Comparison of ENCODE assay signal across 8 worm cellular contexts in genomic region chrIII:12369476-12369875, ce11.
A peak's percentile ranks its signal among the peaks of the same experiment; 100 is the strongest.
TF ChIP-seq lines count a peak whose summit lies in the region.

No protein-coding gene starts in this region.

TF ChIP-seq in whole organism, L1 larva, 84 proteins besides CTCF, POLR2A, EP300 and RAD21 (continues in another document):
- TF ChIP-seq efl-3 (GFP tag; optimal IDR thresholded peaks at IDR 0.05; lab: Kevin White, UChicago) (no peak), sup-37 (GFP tag; optimal IDR thresholded peaks at IDR 0.05; lab: Kevin White, UChicago) (no peak), mep-1 (tag; optimal IDR thresholded peaks at IDR 0.05; lab: Kevin White, UChicago) (peak; percentile 59), egl-27 (tag; optimal IDR thresholded peaks at IDR 0.05; lab: Kevin White, UChicago) (no peak), fkh-8 (tag; optimal IDR thresholded peaks at IDR 0.05; lab: Kevin White, UChicago) (peak; percentile 92), C16A3.4 (tag; optimal IDR thresholded peaks at IDR 0.05; lab: Kevin White, UChicago) (no peak), ama-1 (optimal IDR thresholded peaks at IDR 0.05; lab: Kevin White, UChicago) (no peak), ets-5 (GFP tag; IDR thresholded peaks at IDR 0.05; lab: Robert Waterston, UW) (no peak), tlp-1 (tag; optimal IDR thresholded peaks at IDR 0.05; lab: Kevin White, UChicago) (no peak), fkh-4 (tag; optimal IDR thresholded peaks at IDR 0.05; lab: Kevin White, UChicago; ENCODE audit: borderline replicate concordance) (no peak), irx-1 (tag; optimal IDR thresholded peaks at IDR 0.05; lab: Kevin White, UChicago) (no peak), snu-23 (GFP tag; optimal IDR thresholded peaks at IDR 0.05; lab: Kevin White, UChicago) (peak; percentile 50)

TF ChIP-seq in whole organism, L2 larva, 48 proteins besides CTCF, POLR2A, EP300 and RAD21:
- no peak for TF ChIP-seq dmd-4 (tag; optimal IDR thresholded peaks at IDR 0.05; lab: Kevin White, UChicago)
- peak; percentile 2 for TF ChIP-seq nhr-129 (tag; optimal IDR thresholded peaks at IDR 0.05; lab: Kevin White, UChicago)
- peak; percentile 3 for TF ChIP-seq gmeb-1 (tag; optimal IDR thresholded peaks at IDR 0.05; lab: Kevin White, UChicago)
- TF ChIP-seq unc-39 (tag; optimal IDR thresholded peaks at IDR 0.05; lab: Kevin White, UChicago): no peak
- TF ChIP-seq lsy-2 (tag; optimal IDR thresholded peaks at IDR 0.05; lab: Kevin White, UChicago): no peak
- peak; percentile 68 for TF ChIP-seq unc-55 (GFP tag; optimal IDR thresholded peaks at IDR 0.05; lab: Kevin White, UChicago)
- peak; percentile 75 for TF ChIP-seq lin-11 (tag; optimal IDR thresholded peaks at IDR 0.05; lab: Kevin White, UChicago)
- TF ChIP-seq unc-62 (GFP tag; optimal IDR thresholded peaks at IDR 0.05; lab: Kevin White, UChicago): no peak
- peak; percentile 15 for TF ChIP-seq mbf-1 (tag; optimal IDR thresholded peaks at IDR 0.05; lab: Kevin White, UChicago)
- TF ChIP-seq sem-4 (tag; optimal IDR thresholded peaks at IDR 0.05; lab: Kevin White, UChicago): peak; percentile 56

TF ChIP-seq in whole organism, L3 larva, 47 proteins besides CTCF, POLR2A, EP300 and RAD21:
- peak; percentile 3 for TF ChIP-seq fkh-10 (GFP tag; optimal IDR thresholded peaks at IDR 0.05; lab: Kevin White, UChicago)
- TF ChIP-seq zag-1 (tag; optimal IDR thresholded peaks at IDR 0.05; lab: Kevin White, UChicago): no peak
- TF ChIP-seq lin-39 (tag; optimal IDR thresholded peaks at IDR 0.05; lab: Kevin White, UChicago): peak; percentile 73
- TF ChIP-seq hmg-11 (tag; optimal IDR thresholded peaks at IDR 0.05; lab: Kevin White, UChicago): peak; percentile 73
- TF ChIP-seq nfya-1 (tag; optimal IDR thresholded peaks at IDR 0.05; lab: Kevin White, UChicago; ENCODE audit: insufficient read depth): peak; percentile 77
- peak; percentile 58 for TF ChIP-seq nhr-23 (tag; optimal IDR thresholded peaks at IDR 0.05; lab: Kevin White, UChicago)
- peak; percentile 52 for TF ChIP-seq ama-1 (optimal IDR thresholded peaks at IDR 0.05; lab: Kevin White, UChicago)
- TF ChIP-seq unc-62 (GFP tag; optimal IDR thresholded peaks at IDR 0.05; lab: Kevin White, UChicago): no peak
- peak; percentile 31 for TF ChIP-seq nhr-25 (tag; optimal IDR thresholded peaks at IDR 0.05; lab: Kevin White, UChicago)
- peak; percentile 55 for TF ChIP-seq lin-15B (tag; optimal IDR thresholded peaks at IDR 0.05; lab: Kevin White, UChicago)

TF ChIP-seq in whole organism, L4 larva, 104 proteins besides CTCF, POLR2A, EP300 and RAD21 (continues in another document):
- TF ChIP-seq dmd-9 (GFP tag; IDR thresholded peaks at IDR 0.05; lab: Robert Waterston, UW): no peak
- TF ChIP-seq fos-1 (tag; optimal IDR thresholded peaks at IDR 0.05; lab: Kevin White, UChicago): no peak
- no peak for TF ChIP-seq fkh-10 (GFP tag; optimal IDR thresholded peaks at IDR 0.05; lab: Kevin White, UChicago)
- peak; percentile 52; the same call in 1 of the 2 replicates for TF ChIP-seq arid-1 (GFP tag; conservative IDR thresholded peaks at IDR 0.05; lab: Robert Waterston, UW)
- TF ChIP-seq php-3 (GFP tag; IDR thresholded peaks at IDR 0.05; lab: Robert Waterston, UW): 0 out of 2 replicates have a peak, but pooled peaks have one; percentile 39
- TF ChIP-seq Y48G9A.11 (GFP tag; IDR thresholded peaks at IDR 0.05; lab: Robert Waterston, UW): no peak
- no peak for TF ChIP-seq aly-2 (tag; optimal IDR thresholded peaks at IDR 0.05; lab: Kevin White, UChicago)
- TF ChIP-seq F44E2.7 (GFP tag; IDR thresholded peaks at IDR 0.05; lab: Robert Waterston, UW): no peak
- TF ChIP-seq nhr-11 (tag; optimal IDR thresholded peaks at IDR 0.05; lab: Kevin White, UChicago): no peak
- no peak for TF ChIP-seq nhr-10 (tag; optimal IDR thresholded peaks at IDR 0.05; lab: Kevin White, UChicago)
- TF ChIP-seq saeg-2 (GFP tag; IDR thresholded peaks at IDR 0.05; lab: Robert Waterston, UW): no peak
- TF ChIP-seq ceh-20 (GFP tag; IDR thresholded peaks at IDR 0.05; lab: Robert Waterston, UW): no peak
- no peak for TF ChIP-seq ZK546.5 (tag; optimal IDR thresholded peaks at IDR 0.05; lab: Kevin White, UChicago)

TF ChIP-seq in whole organism, late embryonic, 69 proteins besides CTCF, POLR2A, EP300 and RAD21 (continues in another document):
- TF ChIP-seq pqm-1 (tag; optimal IDR thresholded peaks at IDR 0.05; lab: Kevin White, UChicago) (no peak), ceh-6 (GFP tag; optimal IDR thresholded peaks at IDR 0.05; lab: Kevin White, UChicago) (no peak), pros-1 (tag; optimal IDR thresholded peaks at IDR 0.05; lab: Kevin White, UChicago) (peak; percentile 27), nfya-1 (tag; optimal IDR thresholded peaks at IDR 0.05; lab: Kevin White, UChicago) (peak; percentile 22), ceh-14 (tag; optimal IDR thresholded peaks at IDR 0.05; lab: Kevin White, UChicago) (no peak), ceh-31 (tag; optimal IDR thresholded peaks at IDR 0.05; lab: Kevin White, UChicago) (peak; percentile 5), elt-4 (tag; optimal IDR thresholded peaks at IDR 0.05; lab: Kevin White, UChicago) (no peak), ttx-3 (tag; optimal IDR thresholded peaks at IDR 0.05; lab: Kevin White, UChicago) (no peak), pat-9 (tag; optimal IDR thresholded peaks at IDR 0.05; lab: Kevin White, UChicago) (no peak), unc-3 (GFP tag; conservative IDR thresholded peaks at IDR 0.05; lab: Robert Waterston, UW) (no peak), unc-3 (tag; optimal IDR thresholded peaks at IDR 0.05; lab: Kevin White, UChicago) (no peak), ceh-45 (GFP tag; IDR thresholded peaks at IDR 0.05; lab: Robert Waterston, UW) (no peak), hlh-13 (GFP tag; optimal IDR thresholded peaks at IDR 0.05; lab: Kevin White, UChicago) (no peak), madf-2 (tag; optimal IDR thresholded peaks at IDR 0.05; lab: Kevin White, UChicago) (no peak)

TF ChIP-seq in whole organism, midembryonic, 9 proteins besides CTCF, POLR2A, EP300 and RAD21:
- peak; percentile 50; the same call in 1 of the 2 replicates for TF ChIP-seq ztf-23 (GFP tag; IDR thresholded peaks at IDR 0.05; lab: Robert Waterston, UW)
- no peak for TF ChIP-seq T22C8.4 (GFP tag; IDR thresholded peaks at IDR 0.05; lab: Robert Waterston, UW)
- TF ChIP-seq ztf-29 (GFP tag; IDR thresholded peaks at IDR 0.05; lab: Robert Waterston, UW): no peak
- TF ChIP-seq ref-1 (GFP tag; conservative IDR thresholded peaks at IDR 0.05; lab: Robert Waterston, UW): no peak
- no peak for TF ChIP-seq flt-1 (GFP tag; IDR thresholded peaks at IDR 0.05; lab: Robert Waterston, UW)
- no peak for TF ChIP-seq med-1 (GFP tag; optimal IDR thresholded peaks at IDR 0.05; lab: Kevin White, UChicago; ENCODE audit: insufficient read depth)

TF ChIP-seq in whole organism, mixed stage, embryonic, 35 proteins besides CTCF, POLR2A, EP300 and RAD21:
- TF ChIP-seq ces-1 (GFP tag; optimal IDR thresholded peaks at IDR 0.05; lab: Kevin White, UChicago) (peak; percentile 37), lin-13 (tag; optimal IDR thresholded peaks at IDR 0.05; lab: Kevin White, UChicago) (peak; percentile 43), hlh-1 (tag; optimal IDR thresholded peaks at IDR 0.05; lab: Kevin White, UChicago) (peak; percentile 100), ztf-11 (tag; optimal IDR thresholded peaks at IDR 0.05; lab: Kevin White, UChicago) (no peak), ceh-39 (tag; optimal IDR thresholded peaks at IDR 0.05; lab: Kevin White, UChicago) (no peak)

TF ChIP-seq in whole organism, young adult, 124 proteins besides CTCF, POLR2A, EP300 and RAD21:
- TF ChIP-seq efl-1 (GFP tag; optimal IDR thresholded peaks at IDR 0.05; lab: Kevin White, UChicago): peak; percentile 26
- no peak for TF ChIP-seq ztf-22 (GFP tag; optimal IDR thresholded peaks at IDR 0.05; lab: Kevin White, UChicago)
- no peak for TF ChIP-seq aptf-3 (GFP tag; IDR thresholded peaks at IDR 0.05; lab: Robert Waterston, UW)
- peak; percentile 42 for TF ChIP-seq mcd-1 (GFP tag; IDR thresholded peaks at IDR 0.05; lab: Robert Waterston, UW)
- no peak for TF ChIP-seq hlh-12 (tag; optimal IDR thresholded peaks at IDR 0.05; lab: Kevin White, UChicago)
- no peak for TF ChIP-seq akir-1 (GFP tag; optimal IDR thresholded peaks at IDR 0.05; lab: Kevin White, UChicago)
- TF ChIP-seq madf-8 (GFP tag; conservative IDR thresholded peaks at IDR 0.05; lab: Robert Waterston, UW): no peak
- TF ChIP-seq somi-1 (GFP tag; optimal IDR thresholded peaks at IDR 0.05; lab: Kevin White, UChicago): no peak
- no peak for TF ChIP-seq nfya-2 (GFP tag; IDR thresholded peaks at IDR 0.05; lab: Robert Waterston, UW)
- TF ChIP-seq bed-1 (GFP tag; IDR thresholded peaks at IDR 0.05; lab: Robert Waterston, UW): no peak
- TF ChIP-seq ztf-26 (tag; optimal IDR thresholded peaks at IDR 0.05; lab: Kevin White, UChicago): no peak
- TF ChIP-seq F57C9.4 (tag; optimal IDR thresholded peaks at IDR 0.05; lab: Kevin White, UChicago): no peak
- no peak for TF ChIP-seq sptf-2 (GFP tag; optimal IDR thresholded peaks at IDR 0.05; lab: Kevin White, UChicago)
- no peak for TF ChIP-seq gei-17 (GFP tag; optimal IDR thresholded peaks at IDR 0.05; lab: Kevin White, UChicago)
- TF ChIP-seq ztf-28 (GFP tag; IDR thresholded peaks at IDR 0.05; lab: Robert Waterston, UW): no peak
- peak; percentile 72 for TF ChIP-seq pbrm-1 (GFP tag; IDR thresholded peaks at IDR 0.05; lab: Robert Waterston, UW)
- TF ChIP-seq ccch-3 (GFP tag; optimal IDR thresholded peaks at IDR 0.05; lab: Kevin White, UChicago): no peak
- TF ChIP-seq hmg-1.2 (GFP tag; IDR thresholded peaks at IDR 0.05; lab: Robert Waterston, UW): peak; percentile 97
- TF ChIP-seq lin-54 (GFP tag; optimal IDR thresholded peaks at IDR 0.05; lab: Kevin White, UChicago): peak; percentile 22
- TF ChIP-seq let-526 (GFP tag; IDR thresholded peaks at IDR 0.05; lab: Robert Waterston, UW): no peak
- TF ChIP-seq ceh-27 (GFP tag; optimal IDR thresholded peaks at IDR 0.05; lab: Kevin White, UChicago): peak; percentile 6
- no peak for TF ChIP-seq dox-1 (GFP tag; IDR thresholded peaks at IDR 0.05; lab: Robert Waterston, UW)
- no peak for TF ChIP-seq chd-7 (tag; optimal IDR thresholded peaks at IDR 0.05; lab: Kevin White, UChicago)
- no peak for TF ChIP-seq pha-4 (tag; optimal IDR thresholded peaks at IDR 0.05; lab: Kevin White, UChicago)
- TF ChIP-seq B0019.2 (GFP tag; conservative IDR thresholded peaks at IDR 0.05; lab: Robert Waterston, UW): no peak
- no peak for TF ChIP-seq cebp-1 (GFP tag; IDR thresholded peaks at IDR 0.05; lab: Robert Waterston, UW)
- peak; percentile 2 for TF ChIP-seq cebp-1 (tag; optimal IDR thresholded peaks at IDR 0.05; lab: Kevin White, UChicago)
